Worm (Caenorhabditis elegans) whole organism, early embryonic: ENCODE data around the gene Y41D4A.6.

Experiments used
- B0310.2 ChIP-seq: sonication (generic microtip); optimal IDR thresholded peaks from 2 replicates; lab custom pipeline; 2016; ENCODE audit warnings: mild to moderate bottlenecking, missing genetic modification characterization, missing compliant biosample characterization
- F13C5.2 ChIP-seq: sonication (generic microtip); optimal IDR thresholded peaks from 2 replicates; lab custom pipeline; 2017; ENCODE audit warnings: mild to moderate bottlenecking, missing genetic modification characterization, inconsistent platforms, missing compliant biosample characterization
- aly-1 ChIP-seq: sonication (generic microtip); optimal IDR thresholded peaks from 2 replicates; lab custom pipeline; 2016; ENCODE audit warnings: missing genetic modification characterization, missing compliant biosample characterization
- ama-1 ChIP-seq: fragments of 150-350 bp; optimal IDR thresholded peaks from 2 replicates; lab custom pipeline; 2014
- hmg-4 ChIP-seq: fragments of 200-800 bp; sonication (Bioruptor generic); optimal IDR thresholded peaks from 2 replicates; lab custom pipeline; 2018; ENCODE audit warnings: mild to moderate bottlenecking, missing genetic modification characterization, missing compliant biosample characterization
- tra-4 ChIP-seq: sonication (generic microtip); optimal IDR thresholded peaks from 2 replicates; lab custom pipeline; 2017; ENCODE audit warnings: missing genetic modification characterization, missing compliant biosample characterization

DNA sequence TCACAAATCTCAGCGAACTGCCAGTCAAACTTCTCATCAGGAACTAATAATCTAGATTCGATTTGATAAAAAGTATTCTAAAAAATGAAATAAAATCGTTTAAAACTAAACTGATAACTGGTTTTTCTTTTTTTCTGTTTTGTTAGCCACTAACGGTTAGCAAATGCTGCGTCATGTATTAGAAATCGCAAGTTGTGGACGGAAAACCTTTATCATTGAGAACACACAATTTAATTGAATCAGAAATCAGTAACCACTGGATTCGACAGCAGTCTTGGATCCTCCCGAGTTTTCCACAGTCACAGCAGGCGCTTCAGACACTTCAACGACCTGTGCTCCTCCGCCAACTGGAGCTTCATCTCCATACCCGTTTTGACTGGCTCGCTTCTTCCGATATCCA is 22.4 kb downstream of the Y41D4A.6 start:
- no peak for TF ChIP-seq hmg-4 (GFP tag; lab: Kevin White, UChicago)
- TF ChIP-seq aly-1 (tag; lab: Kevin White, UChicago) = no peak
- TF ChIP-seq B0310.2 (tag; lab: Kevin White, UChicago) = no peak
- no peak for TF ChIP-seq tra-4 (tag; lab: Kevin White, UChicago)
- TF ChIP-seq F13C5.2 (tag; lab: Kevin White, UChicago) = no peak
- TF ChIP-seq ama-1 (lab: Kevin White, UChicago) = no peak
